Fruit fly (Drosophila melanogaster) whole organism, embryonic: ENCODE results near the gene CG14778.

ENCODE experiments used
- ATbp ChIP-seq: fragments of 200-800 bp; sonication (Bioruptor generic); optimal IDR thresholded peaks from 2 replicates; lab custom pipeline; 2017; ENCODE audit warnings: missing biosample characterization, mild to moderate bottlenecking, missing genetic modification characterization, missing genetic modification reagents
- Aef1 ChIP-seq: fragments of 200-800 bp; sonication (Bioruptor generic); IDR thresholded peaks from 3 replicates; pipeline ENCODE4 v1.3.6; 2022; ENCODE audit warnings: missing biosample characterization, missing genetic modification characterization
- B-H1 ChIP-seq: fragments of 200-800 bp; sonication (Bioruptor generic); IDR thresholded peaks from 3 replicates; pipeline ENCODE4 v1.3.6; 2022; ENCODE audit warnings: missing biosample characterization, missing genetic modification characterization
- CG10147 ChIP-seq: fragments of 200-800 bp; sonication (Bioruptor generic); optimal IDR thresholded peaks from 2 replicates; lab custom pipeline; 2019; ENCODE audit warnings: missing biosample characterization, mild to moderate bottlenecking, missing genetic modification characterization, moderate library complexity
- CG10565 ChIP-seq: fragments of 200-800 bp; sonication (Bioruptor generic); optimal IDR thresholded peaks from 3 replicates; lab custom pipeline; 2016; ENCODE audit warnings: missing biosample characterization, mild to moderate bottlenecking, missing genetic modification characterization
- CG17328 ChIP-seq: fragments of 200-800 bp; sonication (Bioruptor generic); IDR thresholded peaks from 2 replicates; pipeline ENCODE4 v1.3.6; 2022; ENCODE audit warnings: missing biosample characterization, missing genetic modification characterization
- CG17361 ChIP-seq: fragments of 200-800 bp; sonication (Bioruptor generic); IDR thresholded peaks from 3 replicates; pipeline ENCODE4 v1.3.6; 2022; ENCODE audit warnings: missing biosample characterization, missing genetic modification characterization
- CG17385 ChIP-seq: fragments of 200-800 bp; sonication (Bioruptor generic); optimal IDR thresholded peaks from 3 replicates; lab custom pipeline; 2018; ENCODE audit warnings: missing biosample characterization, mild to moderate bottlenecking, missing genetic modification characterization
- CG17612 ChIP-seq: fragments of 200-800 bp; sonication (Bioruptor generic); IDR thresholded peaks from 2 replicates; pipeline ENCODE4 v1.3.6; 2022; ENCODE audit warnings: missing biosample characterization, missing genetic modification characterization
- CG1792 ChIP-seq: fragments of 200-800 bp; sonication (Bioruptor generic); optimal IDR thresholded peaks from 2 replicates; lab custom pipeline; 2016; ENCODE audit warnings: missing biosample characterization, missing genetic modification characterization
- CG18764 ChIP-seq: fragments of 200-800 bp; sonication (Bioruptor generic); optimal IDR thresholded peaks from 3 replicates; lab custom pipeline; 2016; ENCODE audit warnings: missing biosample characterization, missing genetic modification characterization
- CG3065 ChIP-seq: fragments of 200-800 bp; sonication (Bioruptor generic); optimal IDR thresholded peaks from 2 replicates; lab custom pipeline; 2016; ENCODE audit warnings: missing biosample characterization, missing genetic modification characterization
- CG31388 ChIP-seq: fragments of 200-800 bp; sonication (Bioruptor generic); optimal IDR thresholded peaks from 2 replicates; lab custom pipeline; 2016; ENCODE audit warnings: missing biosample characterization, missing genetic modification characterization
- CG33213 ChIP-seq: fragments of 200-800 bp; sonication (Bioruptor generic); optimal IDR thresholded peaks from 3 replicates; lab custom pipeline; 2016; ENCODE audit warnings: missing biosample characterization, missing genetic modification characterization
- CG3838 ChIP-seq: fragments of 200-800 bp; sonication (Bioruptor generic); optimal IDR thresholded peaks from 3 replicates; lab custom pipeline; 2016; ENCODE audit warnings: missing biosample characterization, missing genetic modification characterization
- CG4424 ChIP-seq: fragments of 200-800 bp; sonication (Bioruptor generic); optimal IDR thresholded peaks from 3 replicates; lab custom pipeline; 2016; ENCODE audit warnings: missing biosample characterization, missing genetic modification characterization
- CG4854 ChIP-seq: fragments of 200-800 bp; sonication (Bioruptor generic); optimal IDR thresholded peaks from 2 replicates; lab custom pipeline; 2016; ENCODE audit warnings: missing biosample characterization, missing genetic modification characterization, inconsistent platforms
- CG6654 ChIP-seq: fragments of 200-800 bp; sonication (Bioruptor generic); optimal IDR thresholded peaks from 2 replicates; lab custom pipeline; 2017; ENCODE audit warnings: missing biosample characterization, mild to moderate bottlenecking, missing genetic modification characterization
- CG8359 ChIP-seq: fragments of 200-800 bp; sonication (Bioruptor generic); optimal IDR thresholded peaks from 2 replicates; lab custom pipeline; 2017; ENCODE audit warnings: missing biosample characterization, mild to moderate bottlenecking, missing genetic modification characterization, borderline replicate concordance
- CG8924 ChIP-seq: fragments of 200-800 bp; optimal IDR thresholded peaks from 3 replicates; lab custom pipeline; 2019; ENCODE audit warnings: missing biosample characterization, mild to moderate bottlenecking, missing genetic modification characterization, moderate library complexity
- CoRest ChIP-seq: fragments of 200-800 bp; sonication (Bioruptor generic); optimal IDR thresholded peaks from 3 replicates; lab custom pipeline; 2018; ENCODE audit warnings: missing biosample characterization, mild to moderate bottlenecking, missing genetic modification characterization, moderate library complexity
- CrebB ChIP-seq: fragments of 200-800 bp; sonication (Bioruptor generic); optimal IDR thresholded peaks from 3 replicates; lab custom pipeline; 2018; ENCODE audit warnings: missing biosample characterization, mild to moderate bottlenecking, missing genetic modification characterization
- Dp ChIP-seq: fragments of 200-800 bp; sonication (Bioruptor generic); optimal IDR thresholded peaks from 2 replicates; lab custom pipeline; 2018; ENCODE audit warnings: missing biosample characterization, mild to moderate bottlenecking, missing genetic modification characterization, moderate library complexity
- Elba2 ChIP-seq: fragments of 200-800 bp; sonication (Bioruptor generic); optimal IDR thresholded peaks from 3 replicates; lab custom pipeline; 2016; ENCODE audit warnings: missing biosample characterization, missing genetic modification characterization
- Mrtf ChIP-seq: fragments of 200-800 bp; sonication (Bioruptor generic); IDR thresholded peaks from 3 replicates; pipeline ENCODE4 v1.3.6; 2022; ENCODE audit warnings: missing biosample characterization, missing genetic modification characterization
- NK7.1 ChIP-seq: fragments of 200-800 bp; sonication (Bioruptor generic); optimal IDR thresholded peaks from 3 replicates; lab custom pipeline; 2016; ENCODE audit warnings: missing biosample characterization, missing genetic modification characterization
- NfI ChIP-seq: fragments of 200-800 bp; sonication (Bioruptor generic); optimal IDR thresholded peaks from 3 replicates; lab custom pipeline; 2018; ENCODE audit warnings: missing biosample characterization, mild to moderate bottlenecking, missing genetic modification characterization, moderate library complexity
- Oaz ChIP-seq: fragments of 200-800 bp; sonication (Bioruptor generic); IDR thresholded peaks from 2 replicates; pipeline ENCODE4 v1.3.6; 2022; ENCODE audit warnings: missing biosample characterization, missing genetic modification characterization
- Sry-β ChIP-seq: fragments of 200-800 bp; sonication (Bioruptor generic); optimal IDR thresholded peaks from 2 replicates; lab custom pipeline; 2018; ENCODE audit warnings: missing biosample characterization, mild to moderate bottlenecking, missing genetic modification characterization, moderate library complexity
- Ssrp ChIP-seq: fragments of 200-800 bp; sonication (Bioruptor generic); optimal IDR thresholded peaks from 2 replicates; lab custom pipeline; 2018; ENCODE audit warnings: missing biosample characterization, mild to moderate bottlenecking, missing genetic modification characterization, moderate library complexity
- Taf1 ChIP-seq: fragments of 200-800 bp; sonication (Bioruptor generic); IDR thresholded peaks from 2 replicates; pipeline ENCODE4 v1.3.6; 2022; ENCODE audit warnings: missing biosample characterization, missing genetic modification characterization
- abd-A ChIP-seq: fragments of 200-800 bp; sonication (Bioruptor generic); optimal IDR thresholded peaks from 3 replicates; lab custom pipeline; 2019; ENCODE audit warnings: missing biosample characterization, mild to moderate bottlenecking, missing genetic modification characterization, moderate library complexity
- ap ChIP-seq: fragments of 200-800 bp; sonication (Bioruptor generic); IDR thresholded peaks from 2 replicates; pipeline ENCODE4 v1.3.6; 2022; ENCODE audit warnings: missing biosample characterization, missing genetic modification characterization
- chinmo ChIP-seq: fragments of 200-800 bp; sonication (Bioruptor generic); IDR thresholded peaks from 4 replicates; pipeline ENCODE4 v1.3.6; 2022; ENCODE audit warnings: missing biosample characterization, missing genetic modification characterization; ENCODE audit not compliant: partially characterized antibody
- corto ChIP-seq: fragments of 200-800 bp; sonication (Bioruptor generic); optimal IDR thresholded peaks from 2 replicates; lab custom pipeline; 2016; ENCODE audit warnings: missing biosample characterization, mild to moderate bottlenecking, missing genetic modification characterization, moderate library complexity
- crc ChIP-seq: fragments of 200-800 bp; sonication (Bioruptor generic); optimal IDR thresholded peaks from 2 replicates; lab custom pipeline; 2016; ENCODE audit warnings: missing biosample characterization, missing genetic modification characterization
- dmrt11E ChIP-seq: fragments of 200-800 bp; sonication (Bioruptor generic); optimal IDR thresholded peaks from 3 replicates; lab custom pipeline; 2018; ENCODE audit warnings: missing biosample characterization, mild to moderate bottlenecking, missing genetic modification characterization, moderate library complexity
- en ChIP-seq: fragments of 200-800 bp; sonication (Bioruptor generic); optimal IDR thresholded peaks from 2 replicates; lab custom pipeline; 2016; ENCODE audit warnings: missing biosample characterization, missing genetic modification characterization
- fd3F ChIP-seq: fragments of 200-800 bp; sonication (Bioruptor generic); optimal IDR thresholded peaks from 2 replicates; lab custom pipeline; 2018; ENCODE audit warnings: missing biosample characterization, mild to moderate bottlenecking, missing genetic modification characterization, moderate library complexity
- fd96Cb ChIP-seq: fragments of 200-800 bp; sonication (Bioruptor generic); optimal IDR thresholded peaks from 2 replicates; lab custom pipeline; 2018; ENCODE audit warnings: missing biosample characterization, mild to moderate bottlenecking, missing genetic modification characterization, moderate library complexity
- hb ChIP-seq: fragments of 200-800 bp; sonication (Bioruptor generic); IDR thresholded peaks from 3 replicates; pipeline ENCODE4 v1.3.6; 2022; ENCODE audit warnings: missing biosample characterization, missing genetic modification characterization; ENCODE audit not compliant: partially characterized antibody
- klu ChIP-seq: fragments of 200-800 bp; sonication (Bioruptor generic); IDR thresholded peaks from 2 replicates; pipeline ENCODE4 v1.3.6; 2022; ENCODE audit warnings: missing biosample characterization, missing genetic modification characterization
- odd ChIP-seq: fragments of 200-800 bp; sonication (Bioruptor generic); optimal IDR thresholded peaks from 2 replicates; lab custom pipeline; 2017; ENCODE audit warnings: missing biosample characterization, mild to moderate bottlenecking, missing genetic modification characterization
- pb ChIP-seq: fragments of 200-800 bp; sonication (Bioruptor generic); optimal IDR thresholded peaks from 3 replicates; lab custom pipeline; 2016; ENCODE audit warnings: missing biosample characterization, missing genetic modification characterization
- pum ChIP-seq: fragments of 200-800 bp; sonication (Bioruptor generic); optimal IDR thresholded peaks from 2 replicates; lab custom pipeline; 2016; ENCODE audit warnings: missing biosample characterization, missing genetic modification characterization
- scrt ChIP-seq: fragments of 200-800 bp; sonication (Bioruptor generic); optimal IDR thresholded peaks from 2 replicates; lab custom pipeline; 2018; ENCODE audit warnings: missing biosample characterization, mild to moderate bottlenecking, missing genetic modification characterization, moderate library complexity
- sens-2 ChIP-seq: fragments of 200-800 bp; sonication (Bioruptor generic); IDR thresholded peaks from 2 replicates; pipeline ENCODE4 v1.3.6; 2022; ENCODE audit warnings: missing biosample characterization, missing genetic modification characterization
- shn ChIP-seq: fragments of 200-800 bp; sonication (Bioruptor generic); optimal IDR thresholded peaks from 3 replicates; lab custom pipeline; 2016; ENCODE audit warnings: missing biosample characterization, missing genetic modification characterization
- slbo ChIP-seq: fragments of 200-800 bp; sonication (Bioruptor generic); IDR thresholded peaks from 2 replicates; pipeline ENCODE4 v1.3.6; 2022; ENCODE audit warnings: missing biosample characterization, missing genetic modification characterization
- vfl ChIP-seq: fragments of 200-800 bp; sonication (Bioruptor generic); optimal IDR thresholded peaks from 2 replicates; lab custom pipeline; 2016; ENCODE audit warnings: missing biosample characterization, missing genetic modification characterization
- wek ChIP-seq: fragments of 200-800 bp; sonication (Bioruptor generic); optimal IDR thresholded peaks from 3 replicates; lab custom pipeline; 2018; ENCODE audit warnings: missing biosample characterization, mild to moderate bottlenecking, missing genetic modification characterization, moderate library complexity

The CG14778 gene

dm6 chrX:1512753-1513226, 45.5 kb downstream of the CG14778 start, which contains the start of gene CG14795 (continued):
- TF ChIP-seq CG17328 (GFP tag; lab: Robert Waterston, UW) (no peak), CG1792 (peak; percentile 66), CG4424 (GFP tag; lab: Kevin White, UChicago) (no peak), crc (GFP tag; lab: Kevin White, UChicago) (no peak), shn (GFP tag; lab: Kevin White, UChicago) (no peak), CG6654 (GFP tag; lab: Kevin White, UChicago) (no peak), ap (no peak), wek (no peak), CG17612 (no peak), CG3065 (GFP tag; lab: Kevin White, UChicago) (peak; percentile 1), pb (GFP tag; lab: Kevin White, UChicago) (no peak), CG17361 (peak; percentile 14; the same call in 1 of the 3 replicates), Aef1 (GFP tag; lab: Robert Waterston, UW) (no peak), hb (peak; percentile 96), Taf1 (GFP tag; lab: Robert Waterston, UW) (no peak), corto (no peak), chinmo (GFP tag; lab: Robert Waterston, UW) (peak; percentile 88), fd96Cb (tag; lab: Kevin White, UChicago) (no peak), CG17385 (GFP tag; lab: Kevin White, UChicago) (no peak), vfl (GFP tag; lab: Kevin White, UChicago) (no peak), CG4854 (no peak), CG31388 (no peak), Oaz (GFP tag; lab: Robert Waterston, UW) (no peak), en (GFP tag; lab: Kevin White, UChicago) (no peak), CoRest (peak; percentile 50), fd3F (no peak), ATbp (no peak), B-H1 (GFP tag; lab: Robert Waterston, UW) (no peak), CG33213 (GFP tag; lab: Kevin White, UChicago) (peak; percentile 80), Ssrp (tag; lab: Kevin White, UChicago) (no peak), Mrtf (GFP tag; lab: Robert Waterston, UW) (no peak), CG10565 (GFP tag; lab: Kevin White, UChicago) (no peak), NK7.1 (no peak), CG10147 (GFP tag; lab: Kevin White, UChicago) (no peak), sens-2 (GFP tag; lab: Robert Waterston, UW) (no peak), Dp (GFP tag; lab: Kevin White, UChicago) (peak; percentile 94), klu (GFP tag; lab: Robert Waterston, UW) (no peak), dmrt11E (tag; lab: Kevin White, UChicago) (peak; percentile 8), CG18764 (GFP tag; lab: Kevin White, UChicago) (peak; percentile 99), scrt (GFP tag; lab: Kevin White, UChicago) (peak; percentile 20), slbo (GFP tag; lab: Robert Waterston, UW) (peak; percentile 51; the same call in 1 of the 2 replicates), odd (GFP tag; lab: Kevin White, UChicago) (no peak), Elba2 (GFP tag; lab: Kevin White, UChicago) (no peak), NfI (peak; percentile 2), CG8359 (GFP tag; lab: Kevin White, UChicago) (no peak), Sry-β (GFP tag; lab: Kevin White, UChicago) (no peak), abd-A (tag; lab: Kevin White, UChicago) (peak; percentile 46), CrebB (tag; lab: Kevin White, UChicago) (peak; percentile 50), CG3838 (GFP tag; lab: Kevin White, UChicago) (no peak), pum (GFP tag; lab: Kevin White, UChicago) (no peak), CG8924 (peak; percentile 60)
